Fruit fly (Drosophila melanogaster) ovary, adult (tissue): ENCODE measurements around the gene Arl4.

ENCODE experiments used
- CG17801 ChIP-seq: fragments of 200-800 bp; optimal IDR thresholded peaks from 2 replicates; lab custom pipeline; 2019; ENCODE audit warnings: missing biosample characterization, mild to moderate bottlenecking, missing genetic modification characterization, moderate library complexity; ENCODE audit not compliant: partially characterized antibody

Gene Arl4

dm6 chr4:167515-167914 is 11.7 kb downstream of the Arl4 start:
- TF ChIP-seq CG17801 (GFP tag; lab: Kevin White, UChicago): no peak

DNA sequence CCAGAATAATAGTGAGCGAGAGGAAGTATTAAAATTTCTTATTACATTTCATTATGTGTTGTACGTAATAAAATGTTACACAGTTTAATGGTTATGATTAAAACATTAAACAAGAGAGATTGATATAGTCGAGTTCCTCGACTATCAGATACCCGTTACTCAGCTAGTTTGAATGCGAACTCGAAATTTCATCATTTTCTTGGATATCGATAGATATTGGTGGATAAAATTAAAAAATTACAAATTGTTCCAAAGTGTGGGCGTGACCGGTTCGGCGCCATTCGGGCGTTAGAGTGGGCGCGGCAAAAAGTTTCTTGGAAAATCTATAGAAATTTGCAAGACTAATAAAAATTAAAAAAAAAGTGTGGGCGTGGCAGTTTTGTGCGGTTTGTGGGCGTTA is 14.0 kb downstream of the Arl4 start:
- no peak for TF ChIP-seq CG17801 (GFP tag; lab: Kevin White, UChicago)

dm6 chr4:155977-156376 is 23.2 kb downstream of the Arl4 start, which contains the start of gene CG31997:
TSS of gene CG31997 (minus strand) at chr4:156060.
- TF ChIP-seq CG17801 (GFP tag; lab: Kevin White, UChicago): no peak

- TF ChIP-seq CG17801 (GFP tag; lab: Kevin White, UChicago): no peak
Observed at dm6 chr4:150453-150852, 28.7 kb downstream of the Arl4 start, which contains the start of gene CG32006. TSS of gene CG32006 (plus strand) at chr4:150764.

- no peak for TF ChIP-seq CG17801 (GFP tag; lab: Kevin White, UChicago)
Observed at dm6 chr4:149123-149522, 30.1 kb downstream of the Arl4 start.

DNA sequence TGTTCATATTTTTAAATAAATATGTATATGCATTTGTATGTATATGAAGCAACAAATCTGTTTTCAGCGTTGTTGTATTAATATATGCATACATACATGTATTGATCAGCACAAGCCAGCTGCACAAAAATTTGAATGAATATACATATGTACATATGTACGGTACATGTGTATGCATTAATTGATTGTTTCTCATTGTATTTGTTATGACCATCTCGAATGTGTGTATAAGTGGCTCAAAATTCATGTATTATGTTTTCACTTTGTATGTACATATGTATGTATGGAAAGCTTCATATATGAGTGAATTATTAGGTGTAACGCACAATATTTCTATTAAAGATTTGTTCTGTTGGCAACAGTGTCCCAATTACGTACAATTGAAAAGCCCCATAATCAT is 43.2 kb downstream of the Arl4 start:
- TF ChIP-seq CG17801 (GFP tag; lab: Kevin White, UChicago): no peak

dm6 chr4:131958-132623 is 47.1 kb downstream of the Arl4 start, which contains the start of gene anne:
TSS of gene anne (plus strand) at chr4:132220.
- TF ChIP-seq CG17801 (GFP tag; lab: Kevin White, UChicago): peak; percentile 2

- no peak for TF ChIP-seq CG17801 (GFP tag; lab: Kevin White, UChicago)
Observed at dm6 chr4:130990-131389, 48.2 kb downstream of the Arl4 start.

dm6 chr4:130558-130957 is 48.6 kb downstream of the Arl4 start:
- no peak for TF ChIP-seq CG17801 (GFP tag; lab: Kevin White, UChicago)

dm6 chr4:129644-130272 is 49.4 kb downstream of the Arl4 start, which contains the start of gene Ank:
TSS of gene Ank (minus strand) at chr4:129849.
- no peak for TF ChIP-seq CG17801 (GFP tag; lab: Kevin White, UChicago)

DNA sequence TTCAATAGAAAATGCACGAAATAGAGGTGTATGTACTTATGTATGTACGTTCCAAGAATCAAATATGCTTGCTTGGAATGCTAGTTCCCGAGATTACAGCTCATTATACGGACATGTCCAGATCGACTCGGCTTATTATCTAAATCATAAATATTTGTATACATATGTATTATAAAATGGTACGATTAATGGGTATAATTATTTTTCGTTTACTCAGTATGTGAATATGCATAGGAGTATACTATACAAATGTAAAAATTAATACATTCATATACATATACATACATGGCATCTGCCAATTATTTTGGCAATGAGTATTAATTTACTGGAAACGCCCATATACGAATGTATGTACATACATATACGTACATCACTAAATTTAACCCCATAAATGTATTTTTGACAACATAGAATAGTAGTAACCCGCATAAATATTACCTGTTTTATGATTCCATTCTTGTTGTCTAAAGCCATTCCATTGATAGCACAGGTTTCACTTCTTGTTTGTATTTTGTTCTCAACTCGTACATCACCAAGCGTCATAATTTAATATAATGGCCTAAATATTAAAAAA is 50.2 kb downstream of the Arl4 start:
- TF ChIP-seq CG17801 (GFP tag; lab: Kevin White, UChicago): no peak
